Worm (Caenorhabditis elegans) whole organism, L3 larva: ENCODE results near the gene C12D5.9.

Experiments used
- ama-1 ChIP-seq: fragments of 150-350 bp; optimal IDR thresholded peaks from 2 replicates; lab custom pipeline; 2018
- ceh-9 ChIP-seq: sonication (generic microtip); optimal IDR thresholded peaks from 2 replicates; lab custom pipeline; 2018; ENCODE audit warnings: missing biosample characterization, missing genetic modification characterization
- elt-3 ChIP-seq, 3 experiments: fragments of 150-350 bp in 1 of 3; sonication (generic microtip) in 2 of 3; optimal IDR thresholded peaks; 2 replicates in 2 of 3; 4 replicates in 1 of 3; lab custom pipeline; 2014 to 2017; ENCODE audit warnings: missing biosample characterization in 3 of 3, missing genetic modification characterization in 3 of 3
- nhr-77 ChIP-seq: fragments of 150-350 bp; optimal IDR thresholded peaks from 2 replicates; lab custom pipeline; 2014; ENCODE audit warnings: missing biosample characterization, missing genetic modification characterization

DNA sequence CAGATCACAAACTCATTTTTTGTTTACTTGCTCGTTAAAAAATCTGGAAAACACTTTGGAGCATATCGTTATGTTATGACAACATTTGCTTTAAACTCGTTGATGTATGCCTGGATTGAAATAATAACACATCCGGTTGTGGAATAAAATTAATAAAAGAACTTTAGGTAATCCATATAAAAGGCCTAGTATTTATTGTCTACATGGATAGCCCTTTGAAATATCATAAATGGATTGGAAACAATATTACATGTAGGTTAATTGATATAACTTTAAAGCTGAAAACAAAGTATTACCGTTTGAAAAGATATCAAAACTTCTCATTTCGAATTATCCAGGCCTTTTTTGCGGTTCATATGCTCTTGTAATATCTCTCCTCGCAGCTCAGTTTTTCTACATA is 849 bp upstream of the C12D5.9 start:
- no peak for TF ChIP-seq ama-1 (lab: Kevin White, UChicago)
- TF ChIP-seq ceh-9, result no peak
- TF ChIP-seq nhr-77 (tag; lab: Kevin White, UChicago), result no peak
- TF ChIP-seq elt-3 (tag; optimal IDR thresholded peaks at IDR 0.05; lab: Kevin White, UChicago), result no peak
